Fruit fly (Drosophila melanogaster): Measurements from ENCODE around the gene CG5391.

CG5391 gene

DNA sequence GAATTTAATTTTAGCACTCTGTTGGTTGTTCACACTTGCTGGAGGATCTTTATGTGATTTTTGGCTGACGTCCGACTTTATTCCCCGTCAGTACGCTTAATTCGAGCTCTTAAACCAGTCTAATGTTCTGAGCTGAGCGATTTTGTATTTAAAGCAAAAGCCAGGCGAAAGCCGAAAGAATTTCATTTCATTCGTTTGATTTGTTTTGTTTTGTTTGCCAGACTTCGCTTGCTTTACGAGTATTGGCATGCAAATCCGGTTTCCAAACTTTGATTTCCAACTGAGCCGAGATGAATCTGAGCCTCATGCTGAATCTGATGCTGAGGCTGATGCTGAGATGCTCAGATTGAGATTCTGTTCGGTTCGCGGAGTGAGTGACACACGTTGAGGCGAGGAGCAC is at the start of gene CG5391:
CG5391 (minus strand) TSS at position 101 of the 400 bp plus-strand sequence.
- TF ChIP-seq Myc (optimal IDR thresholded peaks at IDR 0.05) (no peak), br (GFP tag; optimal IDR thresholded peaks at IDR 0.05) (no peak), Hr78 (GFP tag; optimal IDR thresholded peaks at IDR 0.05) (no peak), jim (GFP tag; optimal IDR thresholded peaks at IDR 0.05) (no peak), psq (GFP tag; optimal IDR thresholded peaks at IDR 0.05) (no peak), Vsx2 (GFP tag; optimal IDR thresholded peaks at IDR 0.05; ENCODE audit: partially characterized antibody) (no peak), CrebA (GFP tag; optimal IDR thresholded peaks at IDR 0.05; ENCODE audit: borderline replicate concordance) (no peak), brk (GFP tag; optimal IDR thresholded peaks at IDR 0.05) (no peak)

- TF ChIP-seq Rel (GFP tag; optimal IDR thresholded peaks at IDR 0.05), result no peak
- TF ChIP-seq Rel (tag; optimal IDR thresholded peaks at IDR 0.05), result no peak
- TF ChIP-seq br (GFP tag; optimal IDR thresholded peaks at IDR 0.05), result no peak
- TF ChIP-seq tai (GFP tag; optimal IDR thresholded peaks at IDR 0.05), result no peak
- TF ChIP-seq Myc (optimal IDR thresholded peaks at IDR 0.05), result no peak
- TF ChIP-seq Hr83 (GFP tag; optimal IDR thresholded peaks at IDR 0.05; ENCODE audit: poor library complexity, severe bottlenecking), result no peak
- no peak for TF ChIP-seq ey (GFP tag; optimal IDR thresholded peaks at IDR 0.05)
- no peak for TF ChIP-seq Vsx2 (GFP tag; optimal IDR thresholded peaks at IDR 0.05; ENCODE audit: partially characterized antibody)
- no peak for TF ChIP-seq woc (GFP tag; optimal IDR thresholded peaks at IDR 0.05)
Measured at dm6 chr3R:22381735-22382134, 47.8 kb upstream of the CG5391 start, which contains the start of gene Gpdh3. Gpdh3 (plus strand) TSS chr3R:22382035.

- TF ChIP-seq foxo (GFP tag; optimal IDR thresholded peaks at IDR 0.05), result no peak
- no peak for TF ChIP-seq dl (GFP tag; optimal IDR thresholded peaks at IDR 0.05; ENCODE audit: insufficient read depth in 1 of 2, partially characterized antibody in 2 of 2)
- TF ChIP-seq CG9705 (GFP tag; optimal IDR thresholded peaks at IDR 0.05), result no peak
- no peak for TF ChIP-seq Sp1 (GFP tag; optimal IDR thresholded peaks at IDR 0.05)
- TF ChIP-seq Hnf4 (GFP tag; optimal IDR thresholded peaks at IDR 0.05), result no peak
Measured at dm6 chr3R:22381077-22381476, 47.1 kb upstream of the CG5391 start, which contains the start of gene CG43342. CG43342 (plus strand) TSS chr3R:22381340.

DNA sequence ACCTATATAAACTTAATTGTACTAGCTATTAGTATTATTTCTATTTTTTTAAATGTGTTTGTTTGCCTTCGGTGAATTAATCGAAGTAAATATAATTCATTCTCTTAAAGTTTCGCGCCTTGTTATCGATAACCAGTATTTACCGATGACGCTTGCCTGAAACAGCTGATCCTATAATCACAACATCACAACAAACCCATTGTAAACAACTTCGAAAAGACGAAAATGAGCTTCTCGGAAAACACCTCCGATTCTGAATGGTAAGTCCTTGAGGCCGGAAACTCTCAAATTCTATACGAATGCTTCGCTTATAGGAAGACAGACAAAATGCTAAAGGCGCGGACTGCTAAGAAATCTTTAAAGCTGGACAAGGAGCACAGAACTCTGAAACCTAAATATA is 46.0 kb upstream of the CG5391 start, which contains the start of gene CG34149:
CG34149 (plus strand) TSS at position 187 of the 400 bp plus-strand sequence.
- TF ChIP-seq foxo (GFP tag; optimal IDR thresholded peaks at IDR 0.05) (no peak), psq (GFP tag; optimal IDR thresholded peaks at IDR 0.05) (no peak), tai (GFP tag; optimal IDR thresholded peaks at IDR 0.05) (no peak), CG9705 (GFP tag; optimal IDR thresholded peaks at IDR 0.05) (no peak), dmrt93B (GFP tag; optimal IDR thresholded peaks at IDR 0.05) (no peak), Abd-B (GFP tag; optimal IDR thresholded peaks at IDR 0.05) (no peak), brk (GFP tag; optimal IDR thresholded peaks at IDR 0.05) (no peak), rgr (GFP tag; optimal IDR thresholded peaks at IDR 0.05) (no peak), HLH106 (tag; optimal IDR thresholded peaks at IDR 0.05) (no peak), woc (GFP tag; optimal IDR thresholded peaks at IDR 0.05) (no peak), Hnf4 (GFP tag; optimal IDR thresholded peaks at IDR 0.05) (no peak), OdsH (GFP tag; optimal IDR thresholded peaks at IDR 0.05) (no peak), dl (GFP tag; optimal IDR thresholded peaks at IDR 0.05; ENCODE audit: insufficient read depth in 1 of 2, partially characterized antibody in 2 of 2) (no peak), sv (GFP tag; optimal IDR thresholded peaks at IDR 0.05) (no peak), GATAd (GFP tag; optimal IDR thresholded peaks at IDR 0.05) (no peak), CrebA (GFP tag; optimal IDR thresholded peaks at IDR 0.05; ENCODE audit: borderline replicate concordance) (no peak), Dif (GFP tag; optimal IDR thresholded peaks at IDR 0.05; ENCODE audit: partially characterized antibody) (no peak), h (GFP tag; optimal IDR thresholded peaks at IDR 0.05) (no peak), Myc (optimal IDR thresholded peaks at IDR 0.05) (no peak)

- TF ChIP-seq Myc (optimal IDR thresholded peaks at IDR 0.05), result peak; percentile 77
- TF ChIP-seq woc (GFP tag; optimal IDR thresholded peaks at IDR 0.05), result no peak
- TF ChIP-seq fru (GFP tag; optimal IDR thresholded peaks at IDR 0.05), result no peak
- no peak for TF ChIP-seq CrebA (GFP tag; optimal IDR thresholded peaks at IDR 0.05; ENCODE audit: borderline replicate concordance)
- TF ChIP-seq pan (optimal IDR thresholded peaks at IDR 0.05), result no peak
- TF ChIP-seq dl (GFP tag; optimal IDR thresholded peaks at IDR 0.05; ENCODE audit: insufficient read depth in 1 of 2, partially characterized antibody in 2 of 2), result no peak
- no peak for TF ChIP-seq foxo (GFP tag; optimal IDR thresholded peaks at IDR 0.05)
Measured at dm6 chr3R:22375674-22376073, 41.7 kb upstream of the CG5391 start, which contains the start of gene CG18596. CG18596 (plus strand) TSS chr3R:22375923.
